Fruit fly (Drosophila melanogaster) whole organism, embryonic: Measurements from ENCODE around the gene CG31122.
A peak's percentile ranks its signal among the peaks of the same experiment; 100 is the strongest.

ENCODE experiments used
- Bteb2 ChIP-seq: fragments of 200-800 bp; sonication (Bioruptor generic); optimal IDR thresholded peaks from 2 replicates; lab custom pipeline; 2016; ENCODE audit warnings: missing biosample characterization, missing genetic modification characterization
- CG10147 ChIP-seq: fragments of 200-800 bp; sonication (Bioruptor generic); optimal IDR thresholded peaks from 2 replicates; lab custom pipeline; 2019; ENCODE audit warnings: missing biosample characterization, mild to moderate bottlenecking, missing genetic modification characterization, moderate library complexity
- CG11398 ChIP-seq: fragments of 200-800 bp; sonication (Bioruptor generic); optimal IDR thresholded peaks from 2 replicates; lab custom pipeline; 2016; ENCODE audit warnings: missing biosample characterization, missing genetic modification characterization
- CG11504 ChIP-seq: fragments of 200-800 bp; sonication (Bioruptor generic); optimal IDR thresholded peaks from 3 replicates; lab custom pipeline; 2019; ENCODE audit warnings: missing biosample characterization, mild to moderate bottlenecking, missing genetic modification characterization, moderate library complexity
- CG12236 ChIP-seq: fragments of 200-800 bp; sonication (Bioruptor generic); optimal IDR thresholded peaks from 2 replicates; lab custom pipeline; 2016; ENCODE audit warnings: missing biosample characterization, missing genetic modification characterization
- CG1233 ChIP-seq: fragments of 200-800 bp; sonication (Bioruptor generic); optimal IDR thresholded peaks from 4 replicates; lab custom pipeline; 2018; ENCODE audit warnings: missing biosample characterization, mild to moderate bottlenecking, missing genetic modification characterization
- CG13287 ChIP-seq: fragments of 200-800 bp; sonication (Bioruptor generic); IDR thresholded peaks from 2 replicates; pipeline ENCODE4 v1.3.6; 2022; ENCODE audit warnings: missing biosample characterization, missing genetic modification characterization; ENCODE audit not compliant: partially characterized antibody
- CG13424 ChIP-seq: fragments of 200-800 bp; sonication (Bioruptor generic); optimal IDR thresholded peaks from 2 replicates; lab custom pipeline; 2019; ENCODE audit warnings: missing biosample characterization, mild to moderate bottlenecking, missing genetic modification characterization, moderate library complexity
- CG14014 ChIP-seq: fragments of 200-800 bp; sonication (Bioruptor generic); IDR thresholded peaks from 2 replicates; pipeline ENCODE4 v1.3.6; 2022; ENCODE audit warnings: missing biosample characterization, missing genetic modification characterization
- CG14965 ChIP-seq: fragments of 200-800 bp; sonication (Bioruptor generic); optimal IDR thresholded peaks from 2 replicates; lab custom pipeline; 2016; ENCODE audit warnings: missing biosample characterization, missing genetic modification characterization, borderline replicate concordance
- CG15601 ChIP-seq: fragments of 200-800 bp; sonication (Bioruptor generic); optimal IDR thresholded peaks from 3 replicates; lab custom pipeline; 2019; ENCODE audit warnings: missing biosample characterization, mild to moderate bottlenecking, missing genetic modification characterization, moderate library complexity
- CG16779 ChIP-seq: fragments of 200-800 bp; sonication (Bioruptor generic); IDR thresholded peaks from 2 replicates; pipeline ENCODE4 v1.3.6; 2022; ENCODE audit warnings: missing biosample characterization, missing genetic modification characterization
- CG17568 ChIP-seq: fragments of 200-800 bp; sonication (Bioruptor generic); optimal IDR thresholded peaks from 2 replicates; lab custom pipeline; 2018; ENCODE audit warnings: missing biosample characterization, mild to moderate bottlenecking, missing genetic modification characterization, moderate library complexity
- CG18599 ChIP-seq: fragments of 200-800 bp; sonication (Bioruptor generic); optimal IDR thresholded peaks from 3 replicates; lab custom pipeline; 2017; ENCODE audit warnings: missing biosample characterization, missing genetic modification characterization, mild to moderate bottlenecking, moderate library complexity, missing genetic modification reagents
- CG31224 ChIP-seq: fragments of 200-800 bp; sonication (Bioruptor generic); IDR thresholded peaks from 2 replicates; pipeline ENCODE4 v1.3.6; 2022; ENCODE audit warnings: missing biosample characterization, missing genetic modification characterization
- CG3838 ChIP-seq: fragments of 200-800 bp; sonication (Bioruptor generic); optimal IDR thresholded peaks from 3 replicates; lab custom pipeline; 2016; ENCODE audit warnings: missing biosample characterization, missing genetic modification characterization
- CG43689 ChIP-seq: fragments of 200-800 bp; sonication (Bioruptor generic); IDR thresholded peaks from 2 replicates; pipeline ENCODE4 v1.3.6; 2022; ENCODE audit warnings: missing biosample characterization, missing genetic modification characterization
- CG4404 ChIP-seq: fragments of 200-800 bp; sonication (Bioruptor generic); IDR thresholded peaks from 2 replicates; pipeline ENCODE4 v1.3.6; 2022; ENCODE audit warnings: missing biosample characterization, missing genetic modification characterization
- CG4730 ChIP-seq: fragments of 200-800 bp; sonication (Bioruptor generic); IDR thresholded peaks from 2 replicates; pipeline ENCODE4 v1.3.6; 2022; ENCODE audit warnings: missing biosample characterization, missing genetic modification characterization
- CG6272 ChIP-seq: fragments of 200-800 bp; sonication (Bioruptor generic); IDR thresholded peaks from 2 replicates; pipeline ENCODE4 v1.3.6; 2022; ENCODE audit warnings: missing biosample characterization, missing genetic modification characterization
- CG6791 ChIP-seq: fragments of 200-800 bp; sonication (Bioruptor generic); IDR thresholded peaks from 3 replicates; pipeline ENCODE4 v1.3.6; 2022; ENCODE audit warnings: missing biosample characterization, missing genetic modification characterization; ENCODE audit not compliant: partially characterized antibody
- CG7786 ChIP-seq: fragments of 200-800 bp; sonication (Bioruptor generic); optimal IDR thresholded peaks from 2 replicates; lab custom pipeline; 2016; ENCODE audit warnings: missing biosample characterization, missing genetic modification characterization
- Eip74EF ChIP-seq, 2 experiments: fragments of 200-800 bp in 1 of 2; fragments of >200 bp in 1 of 2; sonication (Bioruptor generic) in 1 of 2; optimal IDR thresholded peaks; 2 replicates each; lab custom pipeline; 2017 to 2019; ENCODE audit warnings: missing biosample characterization in 2 of 2, missing genetic modification characterization in 2 of 2, mild to moderate bottlenecking in 1 of 2, moderate library complexity in 1 of 2
- HLH4C ChIP-seq: fragments of 200-800 bp; sonication (Bioruptor generic); IDR thresholded peaks from 3 replicates; pipeline ENCODE4 v1.3.6; 2022; ENCODE audit warnings: missing biosample characterization, missing genetic modification characterization; ENCODE audit not compliant: partially characterized antibody
- Hsf ChIP-seq: fragments of 200-800 bp; sonication (Bioruptor generic); optimal IDR thresholded peaks from 3 replicates; lab custom pipeline; 2016; ENCODE audit warnings: missing biosample characterization, missing genetic modification characterization
- Mes4 ChIP-seq: fragments of 200-800 bp; sonication (Bioruptor generic); optimal IDR thresholded peaks from 2 replicates; lab custom pipeline; 2016; ENCODE audit warnings: missing biosample characterization, missing genetic modification characterization
- Poxn ChIP-seq: fragments of 200-800 bp; sonication (Bioruptor generic); IDR thresholded peaks from 2 replicates; pipeline ENCODE4 v1.3.6; 2022; ENCODE audit warnings: missing biosample characterization, missing genetic modification characterization
- bcd ChIP-seq: fragments of 200-800 bp; sonication (Bioruptor generic); optimal IDR thresholded peaks from 2 replicates; lab custom pipeline; 2017; ENCODE audit warnings: missing biosample characterization, mild to moderate bottlenecking, missing genetic modification characterization
- btn ChIP-seq: fragments of 200-800 bp; sonication (Bioruptor generic); optimal IDR thresholded peaks from 2 replicates; lab custom pipeline; 2016; ENCODE audit warnings: missing biosample characterization, missing genetic modification characterization
- chn ChIP-seq: fragments of 200-800 bp; sonication (Bioruptor generic); optimal IDR thresholded peaks from 2 replicates; lab custom pipeline; 2016; ENCODE audit warnings: missing biosample characterization, missing genetic modification characterization
- crc ChIP-seq: fragments of 200-800 bp; sonication (Bioruptor generic); optimal IDR thresholded peaks from 2 replicates; lab custom pipeline; 2016; ENCODE audit warnings: missing biosample characterization, missing genetic modification characterization
- dpn ChIP-seq, 2 experiments: fragments of 200-800 bp; sonication (Bioruptor generic); optimal IDR thresholded peaks; 3 replicates each; lab custom pipeline; 2016; ENCODE audit warnings: missing biosample characterization in 2 of 2, missing genetic modification characterization in 2 of 2
- emc ChIP-seq: fragments of 200-800 bp; sonication (Bioruptor generic); optimal IDR thresholded peaks from 2 replicates; lab custom pipeline; 2016; ENCODE audit warnings: missing biosample characterization, missing genetic modification characterization
- en ChIP-seq: fragments of 200-800 bp; sonication (Bioruptor generic); optimal IDR thresholded peaks from 2 replicates; lab custom pipeline; 2016; ENCODE audit warnings: missing biosample characterization, missing genetic modification characterization
- grn ChIP-seq: fragments of 200-800 bp; sonication (Bioruptor generic); optimal IDR thresholded peaks from 3 replicates; lab custom pipeline; 2017; ENCODE audit warnings: missing biosample characterization, missing genetic modification characterization
- ham ChIP-seq: fragments of 200-800 bp; sonication (Bioruptor generic); IDR thresholded peaks from 2 replicates; pipeline ENCODE4 v1.3.6; 2022; ENCODE audit warnings: missing biosample characterization, missing genetic modification characterization
- jumu ChIP-seq: fragments of 200-800 bp; sonication (Bioruptor generic); optimal IDR thresholded peaks from 3 replicates; lab custom pipeline; 2016; ENCODE audit warnings: missing biosample characterization, missing genetic modification characterization
- kah ChIP-seq: fragments of 200-800 bp; sonication (Bioruptor generic); optimal IDR thresholded peaks from 2 replicates; lab custom pipeline; 2018; ENCODE audit warnings: missing biosample characterization, mild to moderate bottlenecking, missing genetic modification characterization
- lmd ChIP-seq: fragments of 200-800 bp; sonication (Bioruptor generic); IDR thresholded peaks from 2 replicates; pipeline ENCODE4 v1.3.6; 2022; ENCODE audit warnings: missing biosample characterization, missing genetic modification characterization
- lov ChIP-seq, 2 experiments: fragments of 200-800 bp in 1 of 2; fragments of >200 bp in 1 of 2; sonication (Bioruptor generic) in 1 of 2; IDR thresholded peaks in 1 of 2; optimal IDR thresholded peaks in 1 of 2; 2 replicates in 1 of 2; 3 replicates in 1 of 2; pipeline versions ENCODE4 v1.3.6 to Lab custom; 2017 to 2022; ENCODE audit warnings: missing biosample characterization in 1 of 2, missing genetic modification characterization in 1 of 2
- luna ChIP-seq: fragments of 200-800 bp; sonication (Bioruptor generic); optimal IDR thresholded peaks from 2 replicates; lab custom pipeline; 2016; ENCODE audit warnings: missing biosample characterization, missing genetic modification characterization
- phol ChIP-seq: fragments of 200-800 bp; sonication (Bioruptor generic); optimal IDR thresholded peaks from 3 replicates; lab custom pipeline; 2018; ENCODE audit warnings: missing biosample characterization, mild to moderate bottlenecking, missing genetic modification characterization, moderate library complexity
- sd ChIP-seq: fragments of 200-800 bp; sonication (Bioruptor generic); optimal IDR thresholded peaks from 3 replicates; lab custom pipeline; 2018; ENCODE audit warnings: missing biosample characterization, mild to moderate bottlenecking, missing genetic modification characterization, moderate library complexity
- sens ChIP-seq: fragments of 200-800 bp; sonication (Bioruptor generic); peaks from one replicate; lab custom pipeline; 2016; ENCODE audit warnings: missing biosample characterization, missing genetic modification characterization
- sens-2 ChIP-seq: fragments of 200-800 bp; sonication (Bioruptor generic); IDR thresholded peaks from 2 replicates; pipeline ENCODE4 v1.3.6; 2022; ENCODE audit warnings: missing biosample characterization, missing genetic modification characterization
- sima ChIP-seq: fragments of 200-800 bp; sonication (Bioruptor generic); optimal IDR thresholded peaks from 2 replicates; lab custom pipeline; 2016; ENCODE audit warnings: missing biosample characterization, missing genetic modification characterization

The CG31122 gene

DNA sequence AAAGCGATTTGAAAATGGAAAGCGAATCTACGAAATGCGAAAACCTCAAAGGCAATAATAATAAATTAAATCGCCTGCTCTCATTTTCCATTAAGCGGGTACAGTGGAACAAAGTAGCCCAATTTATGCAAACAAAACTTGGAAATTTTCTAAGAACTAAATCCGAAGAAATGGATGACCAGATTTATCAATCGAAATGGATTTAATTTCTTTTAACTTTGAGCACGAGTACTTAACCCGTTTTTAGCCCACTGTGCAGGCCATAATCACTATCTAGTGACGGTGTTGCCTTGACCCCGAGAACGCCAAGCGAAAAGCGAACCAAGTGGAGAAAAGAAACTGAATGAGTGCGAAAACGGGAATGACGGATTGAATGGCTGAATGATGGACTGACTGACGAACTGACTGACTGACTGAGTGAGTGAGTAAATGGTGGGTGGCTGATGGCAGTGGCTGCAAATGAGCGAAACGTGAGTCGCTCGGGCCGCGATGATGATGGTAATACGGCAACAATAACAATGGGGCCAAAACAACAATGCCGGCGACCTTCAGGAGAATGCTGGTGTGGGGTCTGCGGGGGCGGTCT, 43.6 kb upstream of the CG31122 start (continued):
- TF ChIP-seq CG7786 (GFP tag; lab: Kevin White, UChicago) = peak; percentile 63
- no peak for TF ChIP-seq crc (GFP tag; lab: Kevin White, UChicago)
- TF ChIP-seq CG4404 (GFP tag; lab: Robert Waterston, UW) = no peak
- TF ChIP-seq CG11504 = peak; percentile 58
- TF ChIP-seq Mes4 (GFP tag; lab: Kevin White, UChicago) = no peak
- TF ChIP-seq CG31224 (GFP tag; lab: Robert Waterston, UW) = 0 out of 2 replicates have a peak, but pooled peaks have one; percentile 32
- TF ChIP-seq sima (GFP tag; lab: Kevin White, UChicago) = no peak
- no peak for TF ChIP-seq grn
- peak; percentile 89 for TF ChIP-seq sens
- TF ChIP-seq kah (GFP tag; lab: Kevin White, UChicago) = no peak
- no peak for TF ChIP-seq chn (GFP tag; lab: Kevin White, UChicago)
- TF ChIP-seq lmd (GFP tag; lab: Robert Waterston, UW) = peak; percentile 61; the same call in 1 of the 2 replicates
- TF ChIP-seq jumu (GFP tag; lab: Kevin White, UChicago) = peak; percentile 8
- TF ChIP-seq CG18599 (GFP tag; lab: Kevin White, UChicago) = peak; percentile 50
- no peak for TF ChIP-seq emc
- no peak for TF ChIP-seq ham
- peak; percentile 44 for TF ChIP-seq CG13424 (tag; lab: Kevin White, UChicago)
- TF ChIP-seq CG6791 (GFP tag; lab: Robert Waterston, UW) = no peak
- peak; percentile 28 to 31 for TF ChIP-seq dpn (GFP tag; optimal IDR thresholded peaks at IDR 0.05; lab: Kevin White, UChicago)
- peak; percentile 30 for TF ChIP-seq bcd (GFP tag; lab: Kevin White, UChicago)
- TF ChIP-seq en (GFP tag; lab: Kevin White, UChicago) = peak; percentile 32
- no peak for TF ChIP-seq CG16779
- TF ChIP-seq CG11398 (GFP tag; lab: Kevin White, UChicago) = no peak
- no peak for TF ChIP-seq Poxn (GFP tag; lab: Robert Waterston, UW)
- peak; percentile 1 for TF ChIP-seq CG12236 (GFP tag; lab: Kevin White, UChicago)
- peak; percentile 19 for TF ChIP-seq Bteb2 (GFP tag; lab: Kevin White, UChicago)
- TF ChIP-seq HLH4C (GFP tag; lab: Robert Waterston, UW) = no peak
- TF ChIP-seq CG14965 = no peak
- TF ChIP-seq CG3838 (GFP tag; lab: Kevin White, UChicago) = no peak
- TF ChIP-seq Eip74EF (GFP tag; optimal IDR thresholded peaks at IDR 0.05; lab: Kevin White, UChicago) = no peak
- no peak for TF ChIP-seq luna
- 0 out of 2 replicates have a peak, but pooled peaks have one; percentile 16 for TF ChIP-seq CG4730
- TF ChIP-seq CG13287 (GFP tag; lab: Robert Waterston, UW) = no peak
- TF ChIP-seq sd (tag; lab: Kevin White, UChicago) = no peak
- TF ChIP-seq CG43689 = peak; percentile 56
- no peak for TF ChIP-seq CG1233 (GFP tag; lab: Kevin White, UChicago)
- no peak for TF ChIP-seq btn (GFP tag; lab: Kevin White, UChicago)
- no peak for TF ChIP-seq lov (optimal IDR thresholded peaks at IDR 0.05; lab: Kevin White, UChicago)
- TF ChIP-seq lov (GFP tag; IDR thresholded peaks at IDR 0.05; lab: Robert Waterston, UW) = no peak
- TF ChIP-seq CG14014 (GFP tag; lab: Robert Waterston, UW) = peak; percentile 73; the same call in 1 of the 2 replicates
- no peak for TF ChIP-seq phol
- TF ChIP-seq CG15601 (tag; lab: Kevin White, UChicago) = no peak
- peak; percentile 60 for TF ChIP-seq CG6272 (GFP tag; lab: Robert Waterston, UW)
- TF ChIP-seq sens-2 (GFP tag; lab: Robert Waterston, UW) = no peak
- no peak for TF ChIP-seq CG17568 (GFP tag; lab: Kevin White, UChicago)
- no peak for TF ChIP-seq CG10147 (GFP tag; lab: Kevin White, UChicago)
- TF ChIP-seq Hsf = peak; percentile 41
